Fruit fly (Drosophila melanogaster) whole organism, embryonic: ENCODE data around the gene puc.

ENCODE experiments used
- Antp ChIP-seq: fragments of 200-800 bp; sonication (Bioruptor generic); optimal IDR thresholded peaks from 3 replicates; lab custom pipeline; 2016; ENCODE audit warnings: missing biosample characterization, missing genetic modification characterization
- B-H2 ChIP-seq: fragments of 200-800 bp; sonication (Bioruptor generic); optimal IDR thresholded peaks from 2 replicates; lab custom pipeline; 2018; ENCODE audit warnings: missing biosample characterization, mild to moderate bottlenecking, missing genetic modification characterization
- Bgb ChIP-seq: fragments of 200-800 bp; sonication (Bioruptor generic); IDR thresholded peaks from 2 replicates; pipeline ENCODE4 v1.3.6; 2022; ENCODE audit warnings: missing biosample characterization, missing genetic modification characterization; ENCODE audit not compliant: partially characterized antibody
- BtbVII ChIP-seq: fragments of 200-800 bp; sonication (Bioruptor generic); optimal IDR thresholded peaks from 3 replicates; lab custom pipeline; 2017; ENCODE audit warnings: missing biosample characterization, mild to moderate bottlenecking, missing genetic modification characterization
- CG10274 ChIP-seq: fragments of 200-800 bp; sonication (Bioruptor generic); optimal IDR thresholded peaks from 3 replicates; lab custom pipeline; 2017; ENCODE audit warnings: missing biosample characterization, mild to moderate bottlenecking, missing genetic modification characterization
- CG10366 ChIP-seq: fragments of 200-800 bp; sonication (Bioruptor generic); IDR thresholded peaks from 2 replicates; pipeline ENCODE4 v1.3.6; 2022; ENCODE audit warnings: missing biosample characterization, missing genetic modification characterization
- CG10959 ChIP-seq: fragments of 200-800 bp; sonication (Bioruptor generic); IDR thresholded peaks from 2 replicates; pipeline ENCODE4 v1.3.6; 2022; ENCODE audit warnings: missing biosample characterization, missing genetic modification characterization
- CG10979 ChIP-seq: fragments of 200-800 bp; sonication (Bioruptor generic); optimal IDR thresholded peaks from 2 replicates; lab custom pipeline; 2018; ENCODE audit warnings: missing biosample characterization, mild to moderate bottlenecking, missing genetic modification characterization, moderate library complexity
- CG11695 ChIP-seq: fragments of 200-800 bp; sonication (Bioruptor generic); IDR thresholded peaks from 3 replicates; pipeline ENCODE4 v1.3.6; 2022; ENCODE audit warnings: missing biosample characterization, missing genetic modification characterization
- CG11696 ChIP-seq: fragments of 200-800 bp; sonication (Bioruptor generic); IDR thresholded peaks from 2 replicates; pipeline ENCODE4 v1.3.6; 2022; ENCODE audit warnings: missing biosample characterization, missing genetic modification characterization
- CG1233 ChIP-seq: fragments of 200-800 bp; sonication (Bioruptor generic); optimal IDR thresholded peaks from 4 replicates; lab custom pipeline; 2018; ENCODE audit warnings: missing biosample characterization, mild to moderate bottlenecking, missing genetic modification characterization
- CG14014 ChIP-seq: fragments of 200-800 bp; sonication (Bioruptor generic); IDR thresholded peaks from 2 replicates; pipeline ENCODE4 v1.3.6; 2022; ENCODE audit warnings: missing biosample characterization, missing genetic modification characterization
- CG15011 ChIP-seq: fragments of 200-800 bp; sonication (Bioruptor generic); optimal IDR thresholded peaks from 3 replicates; lab custom pipeline; 2018; ENCODE audit warnings: missing biosample characterization, mild to moderate bottlenecking, missing genetic modification characterization
- CG15479 ChIP-seq: fragments of 200-800 bp; sonication (Bioruptor generic); optimal IDR thresholded peaks from 3 replicates; lab custom pipeline; 2019; ENCODE audit warnings: missing biosample characterization, mild to moderate bottlenecking, missing genetic modification characterization, moderate library complexity
- CG31441 ChIP-seq: fragments of 200-800 bp; sonication (Bioruptor generic); IDR thresholded peaks from 2 replicates; pipeline ENCODE4 v1.3.6; 2022; ENCODE audit warnings: missing biosample characterization, missing genetic modification characterization
- CG34224 ChIP-seq: fragments of 200-800 bp; sonication (Bioruptor generic); IDR thresholded peaks from 3 replicates; pipeline ENCODE4 v1.3.6; 2022; ENCODE audit warnings: missing biosample characterization, missing genetic modification characterization; ENCODE audit not compliant: partially characterized antibody
- CG4404 ChIP-seq: fragments of 200-800 bp; sonication (Bioruptor generic); IDR thresholded peaks from 2 replicates; pipeline ENCODE4 v1.3.6; 2022; ENCODE audit warnings: missing biosample characterization, missing genetic modification characterization
- CG7987 ChIP-seq: fragments of 200-800 bp; sonication (Bioruptor generic); optimal IDR thresholded peaks from 2 replicates; lab custom pipeline; 2018; ENCODE audit warnings: missing biosample characterization, mild to moderate bottlenecking, missing genetic modification characterization, moderate library complexity
- CTCF ChIP-seq: fragments of 200-800 bp; sonication (Bioruptor generic); optimal IDR thresholded peaks from 2 replicates; lab custom pipeline; 2017; ENCODE audit warnings: missing biosample characterization, mild to moderate bottlenecking, missing genetic modification characterization, moderate library complexity
- Drgx ChIP-seq: fragments of 200-800 bp; sonication (Bioruptor generic); IDR thresholded peaks from 2 replicates; pipeline ENCODE4 v1.3.6; 2022; ENCODE audit warnings: missing biosample characterization, missing genetic modification characterization
- Eip74EF ChIP-seq, 2 experiments: fragments of 200-800 bp in 1 of 2; fragments of >200 bp in 1 of 2; sonication (Bioruptor generic) in 1 of 2; optimal IDR thresholded peaks; 2 replicates each; lab custom pipeline; 2017 to 2019; ENCODE audit warnings: missing biosample characterization in 2 of 2, missing genetic modification characterization in 2 of 2, mild to moderate bottlenecking in 1 of 2, moderate library complexity in 1 of 2
- Gug ChIP-seq: fragments of 200-800 bp; sonication (Bioruptor generic); IDR thresholded peaks from 4 replicates; pipeline ENCODE4 v1.3.6; 2022; ENCODE audit warnings: missing biosample characterization, missing genetic modification characterization
- H2.0 ChIP-seq: fragments of 200-800 bp; sonication (Bioruptor generic); IDR thresholded peaks from 2 replicates; pipeline ENCODE4 v1.3.6; 2022; ENCODE audit warnings: missing biosample characterization, missing genetic modification characterization
- HHEX ChIP-seq: fragments of 200-800 bp; sonication (Bioruptor generic); optimal IDR thresholded peaks from 3 replicates; lab custom pipeline; 2017; ENCODE audit warnings: missing biosample characterization, mild to moderate bottlenecking, missing genetic modification characterization, missing genetic modification reagents
- Hey ChIP-seq: fragments of 200-800 bp; sonication (Bioruptor generic); optimal IDR thresholded peaks from 3 replicates; lab custom pipeline; 2018; ENCODE audit warnings: missing biosample characterization, mild to moderate bottlenecking, missing genetic modification characterization
- Kr ChIP-seq: fragments of 200-800 bp; sonication (Bioruptor generic); optimal IDR thresholded peaks from 2 replicates; lab custom pipeline; 2017; ENCODE audit warnings: missing biosample characterization, mild to moderate bottlenecking, missing genetic modification characterization
- Max ChIP-seq: fragments of 200-800 bp; sonication (Bioruptor generic); optimal IDR thresholded peaks from 2 replicates; lab custom pipeline; 2016; ENCODE audit warnings: missing biosample characterization, mild to moderate bottlenecking, missing genetic modification characterization
- Med ChIP-seq: fragments of 200-800 bp; sonication (Bioruptor generic); peaks from one replicate; lab custom pipeline; 2016; ENCODE audit warnings: missing biosample characterization, missing genetic modification characterization, mild to moderate bottlenecking, inconsistent platforms, moderate library complexity
- chinmo ChIP-seq: fragments of 200-800 bp; sonication (Bioruptor generic); IDR thresholded peaks from 4 replicates; pipeline ENCODE4 v1.3.6; 2022; ENCODE audit warnings: missing biosample characterization, missing genetic modification characterization; ENCODE audit not compliant: partially characterized antibody
- corto ChIP-seq: fragments of 200-800 bp; sonication (Bioruptor generic); optimal IDR thresholded peaks from 2 replicates; lab custom pipeline; 2016; ENCODE audit warnings: missing biosample characterization, mild to moderate bottlenecking, missing genetic modification characterization, moderate library complexity
- croc ChIP-seq: fragments of 200-800 bp; sonication (Bioruptor generic); conservative IDR thresholded peaks from 3 replicates; pipeline ENCODE4 v1.3.6; 2022; ENCODE audit warnings: missing biosample characterization, missing genetic modification characterization
- cwo ChIP-seq: fragments of 200-800 bp; sonication (Bioruptor generic); optimal IDR thresholded peaks from 3 replicates; lab custom pipeline; 2017; ENCODE audit warnings: missing biosample characterization, missing genetic modification characterization, mild to moderate bottlenecking, moderate library complexity, missing genetic modification reagents
- da ChIP-seq: fragments of 200-800 bp; sonication (Bioruptor generic); optimal IDR thresholded peaks from 2 replicates; lab custom pipeline; 2016; ENCODE audit warnings: missing biosample characterization, missing genetic modification characterization
- ems ChIP-seq: fragments of 200-800 bp; sonication (Bioruptor generic); optimal IDR thresholded peaks from 3 replicates; lab custom pipeline; 2016; ENCODE audit warnings: missing biosample characterization, missing genetic modification characterization
- eve ChIP-seq, 2 experiments: fragments of >200 bp; optimal IDR thresholded peaks; 2 replicates each; lab custom pipeline; 2017; ENCODE audit warnings: missing biosample characterization in 2 of 2, missing genetic modification characterization in 2 of 2
- ewg ChIP-seq: fragments of 200-800 bp; sonication (Bioruptor generic); optimal IDR thresholded peaks from 3 replicates; lab custom pipeline; 2017; ENCODE audit warnings: mild to moderate bottlenecking, missing biosample characterization, missing genetic modification reagents, missing genetic modification characterization
- fu2 ChIP-seq: fragments of 200-800 bp; sonication (Bioruptor generic); optimal IDR thresholded peaks from 2 replicates; lab custom pipeline; 2016; ENCODE audit warnings: missing biosample characterization, missing genetic modification characterization
- grn ChIP-seq: fragments of 200-800 bp; sonication (Bioruptor generic); optimal IDR thresholded peaks from 3 replicates; lab custom pipeline; 2017; ENCODE audit warnings: missing biosample characterization, missing genetic modification characterization
- insv ChIP-seq, 2 experiments: fragments of 200-800 bp; sonication (Bioruptor generic); optimal IDR thresholded peaks; 3 replicates each; lab custom pipeline; 2016 to 2018; ENCODE audit warnings: missing biosample characterization in 2 of 2, missing genetic modification characterization in 2 of 2
- lab ChIP-seq: fragments of 200-800 bp; sonication (Bioruptor generic); optimal IDR thresholded peaks from 3 replicates; lab custom pipeline; 2017; ENCODE audit warnings: missing biosample characterization, missing genetic modification characterization, mild to moderate bottlenecking, moderate library complexity, missing genetic modification reagents
- mirr ChIP-seq: fragments of 200-800 bp; sonication (Bioruptor generic); optimal IDR thresholded peaks from 3 replicates; lab custom pipeline; 2018; ENCODE audit warnings: missing biosample characterization, mild to moderate bottlenecking, missing genetic modification characterization
- nom ChIP-seq: fragments of 200-800 bp; sonication (Bioruptor generic); optimal IDR thresholded peaks from 2 replicates; lab custom pipeline; 2017; ENCODE audit warnings: missing biosample characterization, missing genetic modification characterization, mild to moderate bottlenecking, moderate library complexity, missing genetic modification reagents
- onecut ChIP-seq: fragments of 200-800 bp; sonication (Bioruptor generic); IDR thresholded peaks from 2 replicates; pipeline ENCODE4 v1.3.6; 2022; ENCODE audit warnings: missing biosample characterization, missing genetic modification characterization
- otp ChIP-seq: fragments of 200-800 bp; sonication (Bioruptor generic); IDR thresholded peaks from 3 replicates; pipeline ENCODE4, ENCODE4 v1.3.6; 2022; ENCODE audit warnings: missing biosample characterization, missing genetic modification characterization
- phol ChIP-seq: fragments of 200-800 bp; sonication (Bioruptor generic); optimal IDR thresholded peaks from 3 replicates; lab custom pipeline; 2018; ENCODE audit warnings: missing biosample characterization, mild to moderate bottlenecking, missing genetic modification characterization, moderate library complexity
- pzg ChIP-seq: fragments of 200-800 bp; sonication (Bioruptor generic); optimal IDR thresholded peaks from 3 replicates; lab custom pipeline; 2018; ENCODE audit warnings: missing biosample characterization, mild to moderate bottlenecking, missing genetic modification characterization, moderate library complexity
- sug ChIP-seq: fragments of 200-800 bp; optimal IDR thresholded peaks from 2 replicates; lab custom pipeline; 2019; ENCODE audit warnings: missing biosample characterization, mild to moderate bottlenecking, missing genetic modification characterization, moderate library complexity
- tna ChIP-seq: fragments of 200-800 bp; sonication (Bioruptor generic); IDR thresholded peaks from 2 replicates; pipeline ENCODE4 v1.3.6; 2022; ENCODE audit warnings: missing biosample characterization, missing genetic modification characterization; ENCODE audit not compliant: partially characterized antibody
- toy ChIP-seq: fragments of 200-800 bp; sonication (Bioruptor generic); IDR thresholded peaks from 2 replicates; pipeline ENCODE4 v1.3.6; 2022; ENCODE audit warnings: missing biosample characterization, missing genetic modification characterization
- z ChIP-seq: fragments of 200-800 bp; sonication (Bioruptor generic); IDR thresholded peaks from 3 replicates; pipeline ENCODE4 v1.3.6; 2022; ENCODE audit warnings: missing biosample characterization, missing genetic modification characterization

puc gene

DNA sequence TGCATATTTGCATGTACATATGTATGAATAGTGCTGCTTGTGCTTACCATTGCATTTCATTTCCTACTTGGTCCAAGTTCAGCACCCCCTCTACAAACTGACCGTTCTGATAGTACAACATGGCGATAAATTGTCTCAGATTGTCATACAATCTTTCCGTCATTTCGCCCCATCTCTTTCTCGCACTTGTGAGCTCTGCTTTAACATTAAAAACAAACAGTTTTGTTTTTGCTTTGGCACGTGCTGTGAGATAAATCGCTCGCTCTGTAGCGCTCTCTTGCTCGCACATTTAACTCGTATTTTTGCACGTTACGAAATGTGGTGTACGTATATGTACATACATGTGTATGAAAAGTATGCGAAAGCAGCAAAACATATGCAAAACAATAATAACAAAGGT is 3.6 kb downstream of the puc start:
- peak; percentile 66 for TF ChIP-seq Hey (tag; lab: Kevin White, UChicago)
- TF ChIP-seq CG10979 (tag; lab: Kevin White, UChicago): no peak
- TF ChIP-seq mirr (GFP tag; lab: Kevin White, UChicago): peak; percentile 4
- TF ChIP-seq CG7987 (GFP tag; lab: Kevin White, UChicago): peak; percentile 17
- TF ChIP-seq Bgb (GFP tag; lab: Robert Waterston, UW): 0 out of 2 replicates have a peak, but pooled peaks have one; percentile 12
- TF ChIP-seq phol (tag; lab: Kevin White, UChicago): no peak
- peak; percentile 96 for TF ChIP-seq CG15479
- TF ChIP-seq Gug (GFP tag; lab: Robert Waterston, UW): no peak
- TF ChIP-seq chinmo (GFP tag; lab: Robert Waterston, UW): 0 out of 4 replicates have a peak, but pooled peaks have one; percentile 45
- TF ChIP-seq CG11696 (GFP tag; lab: Robert Waterston, UW): no peak
- TF ChIP-seq grn (GFP tag; lab: Kevin White, UChicago): peak; percentile 25
- TF ChIP-seq sug (tag; lab: Kevin White, UChicago): peak; percentile 7
- no peak for TF ChIP-seq z
- peak in 1 of 2 experiments; percentile 7 for TF ChIP-seq Eip74EF (GFP tag; optimal IDR thresholded peaks at IDR 0.05; lab: Kevin White, UChicago)
- TF ChIP-seq CTCF (GFP tag; lab: Kevin White, UChicago): no peak
- TF ChIP-seq insv (GFP tag; optimal IDR thresholded peaks at IDR 0.05; lab: Kevin White, UChicago): no peak
- TF ChIP-seq BtbVII: no peak
- TF ChIP-seq eve (GFP tag; optimal IDR thresholded peaks at IDR 0.05; lab: Kevin White, UChicago): peak in 1 of 2 experiments; percentile 33
- no peak for TF ChIP-seq tna (GFP tag; lab: Robert Waterston, UW)
- peak; percentile 88 for TF ChIP-seq cwo
- TF ChIP-seq lab: no peak
- TF ChIP-seq nom (GFP tag; lab: Kevin White, UChicago): peak; percentile 36
- peak; percentile 63 for TF ChIP-seq Med (GFP tag; lab: Kevin White, UChicago)

DNA sequence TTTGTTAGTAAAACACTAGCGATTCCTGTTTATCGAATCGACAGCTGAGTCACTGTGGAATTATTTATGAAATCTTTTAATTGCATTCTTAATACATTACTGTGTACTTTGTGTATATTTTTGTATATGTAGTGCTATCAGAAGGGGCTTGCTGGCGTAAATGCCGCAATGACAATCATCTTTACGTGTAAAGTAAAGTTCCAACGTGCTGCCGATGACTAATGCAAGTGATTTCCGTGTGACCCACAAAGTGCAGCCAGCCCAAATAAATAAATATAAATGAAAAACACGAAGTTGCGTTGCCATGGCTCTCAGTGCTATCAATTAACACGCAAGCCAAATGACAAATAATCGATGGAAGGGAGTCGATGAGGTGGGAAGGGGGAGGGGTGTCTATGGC is 4.7 kb downstream of the puc start:
- TF ChIP-seq fu2 (GFP tag; lab: Kevin White, UChicago): no peak
- no peak for TF ChIP-seq Kr (GFP tag; lab: Kevin White, UChicago)
- 0 out of 3 replicates have a peak, but pooled peaks have one; percentile 23 for TF ChIP-seq otp
- no peak for TF ChIP-seq pzg (GFP tag; lab: Kevin White, UChicago)
- TF ChIP-seq onecut (GFP tag; lab: Robert Waterston, UW): peak; percentile 72
- TF ChIP-seq Max: no peak
- no peak for TF ChIP-seq croc (GFP tag; lab: Robert Waterston, UW)
- TF ChIP-seq CG14014: no peak
- TF ChIP-seq CG4404 (GFP tag; lab: Robert Waterston, UW): no peak
- 0 out of 4 replicates have a peak, but pooled peaks have one; percentile 13 for TF ChIP-seq chinmo (GFP tag; lab: Robert Waterston, UW)
- TF ChIP-seq corto (GFP tag; lab: Kevin White, UChicago): no peak
- TF ChIP-seq CG34224 (GFP tag; lab: Robert Waterston, UW): no peak
- no peak for TF ChIP-seq Drgx (GFP tag; lab: Robert Waterston, UW)
- no peak for TF ChIP-seq CG10959 (GFP tag; lab: Robert Waterston, UW)
- TF ChIP-seq HHEX (GFP tag; lab: Kevin White, UChicago): no peak

DNA sequence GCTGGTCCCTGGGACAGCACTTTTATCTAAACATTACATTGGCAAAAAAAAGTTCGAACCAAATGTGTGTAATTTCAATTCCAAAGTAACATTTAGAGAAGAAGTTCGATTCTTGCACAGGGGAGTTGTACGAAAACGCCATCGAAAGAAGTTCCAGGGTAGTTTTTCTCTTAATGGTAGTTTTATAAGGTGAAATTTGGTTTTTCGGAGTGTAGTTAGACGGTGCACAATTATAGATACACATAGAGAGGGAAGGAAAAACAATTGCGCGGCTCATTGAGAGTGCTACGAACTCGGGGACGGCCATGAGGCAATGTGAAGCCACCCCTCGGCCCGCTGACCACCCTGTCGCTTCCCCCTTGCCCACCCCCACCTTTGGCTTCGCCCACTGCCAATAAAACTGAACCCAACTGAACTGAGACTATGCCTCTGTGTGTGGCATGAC is 5.1 kb downstream of the puc start:
- no peak for TF ChIP-seq B-H2 (GFP tag; lab: Kevin White, UChicago)
- no peak for TF ChIP-seq CG15011 (GFP tag; lab: Kevin White, UChicago)
- TF ChIP-seq CG11695 (GFP tag; lab: Robert Waterston, UW): peak; percentile 73
- TF ChIP-seq CG31441 (GFP tag; lab: Robert Waterston, UW): peak; percentile 67
- TF ChIP-seq CG10366 (GFP tag; lab: Robert Waterston, UW): peak; percentile 59
- peak; percentile 39 for TF ChIP-seq H2.0
- peak; percentile 32 for TF ChIP-seq ems (GFP tag; lab: Kevin White, UChicago)
- 0 out of 2 replicates have a peak, but pooled peaks have one; percentile 29 for TF ChIP-seq toy
- TF ChIP-seq ewg: peak; percentile 37
- peak; percentile 55 for TF ChIP-seq CG1233 (GFP tag; lab: Kevin White, UChicago)
- TF ChIP-seq CG10274 (GFP tag; lab: Kevin White, UChicago): no peak
- no peak for TF ChIP-seq da
- TF ChIP-seq Antp: peak; percentile 58
